Worm (Caenorhabditis elegans): Measurements from ENCODE around the gene Y70C5A.2.
"Not testable (repeated sequence)": the region's sequence is repeated elsewhere in the genome, so short reads cannot be mapped to it uniquely, and the experiment has no call there.

The Y70C5A.2 gene

DNA sequence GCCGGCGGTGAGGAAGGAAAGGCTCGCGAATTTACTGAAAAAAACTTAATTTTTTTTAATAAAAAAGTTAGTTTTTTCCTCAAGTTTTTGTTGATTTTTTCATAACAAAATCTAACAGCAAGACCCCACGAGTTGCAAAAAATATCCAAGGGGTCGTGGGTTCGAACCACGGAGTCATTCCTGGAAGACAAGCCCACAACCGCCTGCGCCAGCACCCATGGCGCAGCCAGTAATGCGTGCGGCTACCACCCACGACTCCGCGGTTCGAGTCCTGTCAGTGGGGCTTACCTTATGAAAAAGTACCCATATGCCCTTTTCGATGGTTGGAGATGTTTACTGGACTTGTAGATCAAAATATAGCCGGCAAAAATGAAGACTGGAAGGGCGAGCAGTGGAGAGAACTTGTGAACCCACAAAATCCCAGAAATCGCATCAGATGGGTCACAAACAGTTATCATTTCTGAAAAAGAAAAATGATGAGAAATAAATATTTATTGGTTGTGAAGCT lies at the start of gene Y70C5A.2:
Gene Y70C5A.2 (minus strand): TSS at position 458 of the 508 bp plus-strand sequence.
- no peak for TF ChIP-seq unc-62 (GFP tag; optimal IDR thresholded peaks at IDR 0.05)

DNA sequence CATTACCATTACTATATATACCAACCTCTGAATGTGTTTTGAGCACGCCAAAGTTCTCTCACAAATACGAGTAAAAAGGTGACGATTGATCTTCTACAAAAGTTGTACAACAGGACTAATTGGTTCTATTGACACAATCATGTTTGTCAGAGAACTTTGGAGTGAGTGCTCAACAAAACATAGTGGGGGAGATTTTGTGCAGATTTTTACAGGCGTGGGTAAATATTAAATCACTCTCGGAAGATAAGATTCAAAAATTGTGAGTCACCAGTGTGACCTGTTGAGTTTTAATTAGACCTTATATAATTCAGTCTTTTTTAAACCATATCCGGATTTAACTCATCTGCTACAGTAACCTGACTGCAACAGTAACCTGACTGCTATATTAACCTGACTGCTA lies 49.2 kb upstream of the Y70C5A.2 start, which contains the start of gene F14F8.8:
Gene F14F8.8 (minus strand): TSS at position 101 of the 400 bp plus-strand sequence.
- no peak for TF ChIP-seq unc-62 (GFP tag; optimal IDR thresholded peaks at IDR 0.05)

DNA sequence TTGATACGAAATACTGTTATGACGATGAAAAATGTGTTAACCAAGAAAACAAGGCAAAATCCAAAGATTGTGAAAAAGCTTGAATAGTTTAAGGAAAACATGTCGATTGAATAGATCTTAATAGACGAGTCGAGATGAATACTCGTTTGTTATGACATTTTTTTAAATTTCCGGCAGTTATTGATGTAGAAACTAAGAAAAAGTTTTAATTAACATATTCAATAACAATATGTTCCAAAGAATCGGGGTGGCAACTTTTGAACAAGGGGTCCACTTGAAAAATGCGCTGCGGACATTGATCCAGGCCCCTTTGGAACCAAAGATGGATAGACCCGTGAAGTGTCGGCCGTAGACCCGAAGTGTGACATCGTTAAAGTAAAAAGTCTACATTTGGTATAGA lies 48.2 kb upstream of the Y70C5A.2 start, which contains the start of gene str-61:
Gene str-61 (minus strand): TSS at position 101 of the 400 bp plus-strand sequence.
- TF ChIP-seq unc-62 (GFP tag; optimal IDR thresholded peaks at IDR 0.05): no peak

DNA sequence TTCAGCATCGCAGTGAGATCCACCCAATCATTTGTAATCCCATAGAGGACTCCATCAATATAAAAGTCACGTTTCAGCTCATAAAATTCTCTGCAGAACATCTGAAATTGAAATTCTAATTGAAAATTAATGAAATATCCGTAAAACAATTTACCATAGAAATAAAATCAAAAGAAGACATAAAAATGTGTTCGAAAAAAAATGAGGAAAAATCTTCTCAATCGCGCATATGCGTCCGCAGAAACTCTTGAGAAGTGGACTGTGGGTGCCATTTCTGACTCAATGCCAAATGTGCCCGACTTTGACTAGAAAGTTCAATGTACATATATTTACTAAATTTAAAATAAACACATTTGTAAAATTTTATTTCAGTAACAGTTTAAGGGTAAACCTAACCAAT lies 45.5 kb upstream of the Y70C5A.2 start, which contains the start of gene F14F8.9:
Gene F14F8.9 (minus strand): TSS at position 101 of the 400 bp plus-strand sequence.
- no peak for TF ChIP-seq unc-62 (GFP tag; optimal IDR thresholded peaks at IDR 0.05)

DNA sequence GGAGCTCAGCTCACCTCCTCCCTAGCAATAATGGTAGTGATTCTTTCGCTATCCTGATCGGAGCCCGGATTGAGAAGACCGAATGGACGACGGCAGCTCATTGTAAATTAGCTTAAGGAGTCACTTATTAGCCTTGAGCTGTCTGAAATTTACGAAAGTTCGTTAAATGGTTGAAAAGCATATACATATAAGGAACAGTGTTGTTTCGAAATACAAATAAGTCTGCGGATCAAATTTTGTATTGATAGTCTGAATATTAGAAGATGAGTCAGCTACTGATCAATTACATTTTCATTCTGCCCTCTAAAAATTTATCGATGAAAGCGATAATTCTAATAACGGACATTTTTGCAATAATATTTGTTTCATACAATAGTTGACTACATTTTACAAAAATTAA lies 43.6 kb upstream of the Y70C5A.2 start, which contains the start of gene F14F8.14:
Gene F14F8.14 (minus strand): TSS at position 101 of the 400 bp plus-strand sequence.
- no peak for TF ChIP-seq unc-62 (GFP tag; optimal IDR thresholded peaks at IDR 0.05)

DNA sequence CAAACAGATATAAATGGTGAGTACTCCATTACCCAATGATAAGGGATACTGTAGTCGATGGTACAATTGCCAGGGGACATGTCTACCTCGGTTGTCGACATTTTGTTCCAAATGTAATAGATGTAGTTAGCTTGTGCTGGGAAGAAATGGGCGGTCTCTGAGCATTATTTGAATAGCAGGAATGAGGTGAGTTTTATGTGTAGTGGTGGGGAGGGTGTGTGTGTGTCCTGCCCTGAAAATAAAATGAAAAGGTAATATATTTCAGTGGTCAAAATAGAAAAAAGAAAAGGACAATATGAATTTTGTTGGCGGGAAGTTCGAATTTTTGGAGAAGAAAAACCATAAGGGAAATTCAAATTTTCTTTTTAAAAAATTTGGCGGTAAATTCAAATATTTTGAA lies 37.8 kb upstream of the Y70C5A.2 start, which contains the start of gene Y70C5B.2:
Gene Y70C5B.2 (minus strand): TSS at position 101 of the 400 bp plus-strand sequence.
- not testable (repeated sequence) for TF ChIP-seq unc-62 (GFP tag; optimal IDR thresholded peaks at IDR 0.05)

DNA sequence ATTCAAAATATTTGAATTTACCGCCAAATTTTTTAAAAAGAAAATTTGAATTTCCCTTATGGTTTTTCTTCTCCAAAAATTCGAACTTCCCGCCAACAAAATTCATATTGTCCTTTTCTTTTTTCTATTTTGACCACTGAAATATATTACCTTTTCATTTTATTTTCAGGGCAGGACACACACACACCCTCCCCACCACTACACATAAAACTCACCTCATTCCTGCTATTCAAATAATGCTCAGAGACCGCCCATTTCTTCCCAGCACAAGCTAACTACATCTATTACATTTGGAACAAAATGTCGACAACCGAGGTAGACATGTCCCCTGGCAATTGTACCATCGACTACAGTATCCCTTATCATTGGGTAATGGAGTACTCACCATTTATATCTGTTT lies 31.2 kb upstream of the Y70C5A.2 start, which contains the start of gene W06G6.15:
Gene W06G6.15 (plus strand): TSS at position 301 of the 400 bp plus-strand sequence.
- TF ChIP-seq unc-62 (GFP tag; optimal IDR thresholded peaks at IDR 0.05): not testable (repeated sequence)

DNA sequence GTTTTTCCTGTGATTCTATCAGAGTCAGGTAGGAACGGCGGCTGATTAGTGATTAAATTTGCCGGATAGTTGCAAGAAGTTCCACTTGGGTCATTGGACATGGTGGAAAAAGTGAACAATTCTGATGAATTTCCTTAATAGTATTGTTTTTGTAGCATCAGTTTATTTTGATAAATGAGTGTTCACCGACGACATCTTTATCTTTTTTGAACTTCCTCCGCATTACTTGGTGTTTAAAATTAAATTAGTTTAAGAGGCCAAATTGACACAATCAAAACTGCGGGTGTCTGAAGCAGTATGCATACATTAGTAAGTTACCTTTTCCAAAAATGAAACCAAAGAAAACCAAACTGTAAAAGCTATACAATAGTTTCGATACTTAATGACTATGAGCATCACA lies 26.2 kb upstream of the Y70C5A.2 start, which contains the start of gene W06G6.11:
Gene W06G6.11 (minus strand): TSS at position 101 of the 400 bp plus-strand sequence.
- not testable (repeated sequence) for TF ChIP-seq unc-62 (GFP tag; optimal IDR thresholded peaks at IDR 0.05)

DNA sequence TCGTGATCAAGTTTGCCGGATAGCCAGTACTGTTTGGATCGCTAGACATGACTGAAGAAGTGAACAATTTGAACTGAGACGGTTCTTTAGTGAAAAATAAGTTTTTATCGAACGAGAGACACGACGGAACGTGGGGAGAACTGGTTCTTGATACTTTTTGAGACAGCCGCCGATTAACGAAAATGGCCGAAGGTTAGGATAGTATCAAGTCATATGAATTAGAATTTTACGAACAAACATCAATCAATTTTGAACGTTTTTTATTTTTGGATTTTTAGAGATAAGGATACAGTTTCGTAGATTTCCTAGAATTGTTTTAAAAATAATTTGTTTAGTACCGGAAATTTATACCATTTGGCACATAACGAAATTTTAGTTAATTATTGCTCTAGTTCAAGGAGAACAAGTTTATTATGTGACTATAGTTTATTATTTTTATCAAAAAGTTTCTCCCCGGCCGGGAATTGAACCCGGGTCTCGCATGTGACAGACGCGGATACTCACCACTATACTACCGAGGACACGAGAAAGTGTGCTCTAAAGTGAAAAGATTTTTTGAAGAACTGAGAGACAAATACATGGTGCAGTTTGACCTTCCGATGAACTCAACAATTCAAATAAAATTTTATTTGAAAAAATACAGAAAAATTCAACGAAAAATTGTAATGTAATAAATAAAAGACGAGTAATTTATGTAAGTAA lies 25.5 kb upstream of the Y70C5A.2 start, which contains the start of gene W06G6.20:
Gene W06G6.20 (minus strand): TSS at position 51 of the 702 bp plus-strand sequence.
- TF ChIP-seq unc-62 (GFP tag; optimal IDR thresholded peaks at IDR 0.05): no peak

DNA sequence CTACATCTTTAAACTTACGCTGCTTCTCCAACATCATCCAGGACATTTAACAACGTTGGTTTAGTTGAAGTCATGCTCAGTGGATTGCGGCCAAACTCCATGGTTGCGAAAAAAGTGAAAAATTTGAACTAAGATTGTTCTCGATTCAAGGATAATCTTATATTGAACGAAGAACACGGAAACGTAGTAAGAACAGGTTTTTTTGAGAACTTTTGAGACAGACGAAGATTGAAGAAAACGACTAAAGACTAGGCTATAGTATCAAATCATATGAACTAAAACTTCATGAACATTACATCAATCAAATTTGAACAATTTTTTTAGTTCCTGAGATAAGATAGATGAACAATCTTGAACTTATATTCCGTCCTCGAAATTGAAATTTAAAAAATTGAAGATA lies 24.1 kb upstream of the Y70C5A.2 start, which contains the start of gene W06G6.10:
Gene W06G6.10 (minus strand): TSS at position 101 of the 400 bp plus-strand sequence.
- TF ChIP-seq unc-62 (GFP tag; optimal IDR thresholded peaks at IDR 0.05): no peak

DNA sequence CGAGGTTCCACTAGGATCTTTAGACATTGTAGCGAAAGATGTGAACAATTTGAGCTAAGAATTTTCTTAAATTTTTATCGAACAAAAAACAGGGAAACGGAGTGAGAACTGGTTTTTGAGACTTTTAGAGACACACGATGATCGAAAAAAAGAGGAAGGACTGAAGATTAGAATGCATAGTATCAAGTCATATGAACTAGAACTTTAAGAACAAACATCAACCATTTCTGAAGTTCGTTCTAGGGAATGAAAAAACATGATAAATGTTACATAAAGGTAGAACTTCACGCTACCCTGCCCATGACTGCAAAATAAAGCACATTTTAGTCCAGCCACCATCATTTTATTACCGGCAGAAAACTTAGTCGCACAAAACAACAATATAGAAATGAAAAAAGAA lies 23.4 kb upstream of the Y70C5A.2 start, which contains the start of gene W06G6.9:
Gene W06G6.9 (minus strand): TSS at position 101 of the 400 bp plus-strand sequence.
- TF ChIP-seq unc-62 (GFP tag; optimal IDR thresholded peaks at IDR 0.05): no peak

DNA sequence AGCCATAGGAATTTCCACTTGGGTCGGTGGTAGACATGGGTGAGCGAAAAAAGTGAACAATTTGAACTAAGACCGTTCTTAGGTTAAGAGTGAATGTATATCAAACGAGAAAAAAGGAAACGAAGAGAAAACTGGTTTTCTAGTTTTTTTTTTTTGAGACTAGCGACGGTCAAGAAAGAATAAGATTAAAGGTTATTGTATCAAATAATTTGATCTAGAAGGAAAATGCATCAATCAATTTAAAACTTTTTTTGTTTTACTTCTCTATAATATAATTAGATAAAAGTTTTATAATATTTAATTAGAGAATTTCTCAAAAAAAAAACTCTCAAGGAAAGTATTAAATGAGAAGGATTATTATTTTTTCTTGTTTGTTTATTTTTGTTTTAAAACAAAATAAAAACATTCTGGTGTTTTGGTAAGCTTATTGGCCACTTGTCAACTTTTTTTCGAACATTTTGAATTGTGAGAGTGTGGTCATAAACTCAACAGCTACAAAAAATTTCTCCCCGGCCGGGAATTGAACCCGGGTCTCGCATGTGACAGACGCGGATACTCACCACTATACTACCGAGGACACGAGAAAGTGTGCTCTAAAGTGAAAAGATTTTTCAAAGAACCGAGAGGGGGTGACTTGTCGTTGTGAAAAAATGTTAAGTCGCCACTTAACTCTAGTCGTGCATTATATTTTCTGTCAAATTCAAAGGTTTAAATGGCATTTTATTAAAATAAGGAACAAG lies 22.4 kb upstream of the Y70C5A.2 start, which contains the start of gene W06G6.17:
Gene W06G6.17 (minus strand): TSS at position 51 of the 740 bp plus-strand sequence.
- TF ChIP-seq unc-62 (GFP tag; optimal IDR thresholded peaks at IDR 0.05): no peak

DNA sequence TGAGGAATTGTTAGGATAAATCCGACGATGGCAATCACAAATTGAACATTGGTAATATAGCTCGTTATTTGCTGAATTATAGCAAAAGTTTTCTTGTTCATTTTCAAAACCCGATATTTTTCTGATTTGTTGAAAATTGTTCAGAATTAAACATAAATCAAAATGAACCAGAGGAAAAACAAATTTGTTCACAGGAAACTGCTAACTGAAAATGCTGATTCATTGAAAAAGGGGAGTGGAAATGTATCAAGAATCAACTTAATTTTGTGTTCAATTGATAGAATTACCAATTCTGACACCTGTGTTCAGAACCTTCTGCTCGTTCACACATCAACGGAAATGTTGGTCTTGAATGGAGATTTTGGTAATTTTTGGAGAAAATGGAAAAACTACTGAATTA lies 20.5 kb upstream of the Y70C5A.2 start, which contains the start of gene srw-77:
Gene srw-77 (minus strand): TSS at position 101 of the 400 bp plus-strand sequence.
- no peak for TF ChIP-seq unc-62 (GFP tag; optimal IDR thresholded peaks at IDR 0.05)

DNA sequence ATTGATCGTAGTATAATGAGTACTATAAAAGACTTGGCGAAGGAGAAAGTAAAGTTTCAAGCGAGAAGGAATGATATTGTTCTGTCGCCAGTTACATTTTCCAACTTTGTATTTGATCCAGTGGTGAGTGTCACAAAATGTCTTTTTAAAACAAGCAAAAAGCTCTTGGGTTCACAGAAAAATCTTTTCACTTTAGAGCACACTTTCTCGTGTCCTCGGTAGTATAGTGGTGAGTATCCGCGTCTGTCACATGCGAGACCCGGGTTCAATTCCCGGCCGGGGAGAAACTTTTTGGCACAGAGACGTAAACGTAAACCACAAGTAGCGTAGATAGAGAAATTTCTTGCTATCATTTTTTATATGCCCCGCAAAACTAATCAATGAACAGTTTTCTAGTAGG lies 17.4 kb upstream of the Y70C5A.2 start:
- TF ChIP-seq unc-62 (GFP tag; optimal IDR thresholded peaks at IDR 0.05): no peak

DNA sequence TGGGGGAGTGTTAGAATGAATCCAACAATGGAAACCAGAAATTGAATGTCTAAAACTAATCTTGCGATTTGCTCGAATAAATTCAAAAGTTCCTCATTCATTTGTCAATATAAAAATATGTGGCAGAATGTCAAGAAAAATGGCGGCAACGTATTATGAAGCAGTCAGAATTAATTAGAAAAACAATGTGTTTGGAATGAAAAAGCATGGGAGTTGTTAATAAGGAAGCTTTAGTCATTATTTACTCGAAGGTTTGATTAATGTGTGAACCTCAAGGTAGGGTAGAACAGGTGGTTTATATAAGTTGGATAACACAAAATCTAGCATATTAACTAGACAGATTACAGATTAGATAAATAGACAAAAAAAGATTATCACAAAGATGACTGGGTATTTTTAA lies 15.2 kb upstream of the Y70C5A.2 start, which contains the start of gene srw-76:
Gene srw-76 (minus strand): TSS at position 101 of the 400 bp plus-strand sequence.
- no peak for TF ChIP-seq unc-62 (GFP tag; optimal IDR thresholded peaks at IDR 0.05)

All from whole organism, dauer.